Worm (Caenorhabditis elegans) whole organism, L4 larva: ENCODE measurements around the gene rheb-1.

Source experiments
- F37D6.2 ChIP-seq: sonication (generic microtip); optimal IDR thresholded peaks from 2 replicates; lab custom pipeline; 2016; ENCODE audit warnings: mild to moderate bottlenecking, missing genetic modification characterization, missing compliant biosample characterization
- F49E8.2 ChIP-seq: sonication (generic microtip); optimal IDR thresholded peaks from 2 replicates; lab custom pipeline; 2016; ENCODE audit warnings: missing compliant biosample characterization, mild to moderate bottlenecking, missing genetic modification characterization, borderline replicate concordance
- R02D3.7 ChIP-seq: fragments of 150-350 bp; sonication (generic microtip); optimal IDR thresholded peaks from 3 replicates; lab custom pipeline; 2014; ENCODE audit warnings: missing biosample characterization, missing genetic modification characterization
- T26A8.4 ChIP-seq: fragments of 200-800 bp; sonication (Bioruptor generic); IDR thresholded peaks from 2 replicates; pipeline ENCODE4 v1.3.6; 2022; ENCODE audit warnings: missing genetic modification characterization, missing compliant biosample characterization
- ZK337.2 ChIP-seq: fragments of 200-800 bp; sonication (Bioruptor generic); IDR thresholded peaks from 2 replicates; pipeline ENCODE4 v1.3.6; 2022; ENCODE audit warnings: missing genetic modification reagents, missing genetic modification characterization, missing compliant biosample characterization
- ZK546.5 ChIP-seq, 2 experiments: sonication (generic microtip); optimal IDR thresholded peaks; 2 replicates each; lab custom pipeline; 2017; ENCODE audit warnings: missing biosample characterization in 2 of 2, missing genetic modification characterization in 2 of 2
- aha-1 ChIP-seq: fragments of 150-350 bp; peaks from one replicate; lab custom pipeline; 2014; ENCODE audit warnings: missing biosample characterization, missing genetic modification characterization
- ceh-44 ChIP-seq: fragments of 200-800 bp; sonication (Bioruptor generic); IDR thresholded peaks from 2 replicates; pipeline ENCODE4 v1.3.6; 2022; ENCODE audit warnings: missing genetic modification reagents, missing genetic modification characterization, missing compliant biosample characterization
- ces-1 ChIP-seq: fragments of 150-350 bp; sonication (generic microtip); optimal IDR thresholded peaks from 4 replicates; lab custom pipeline; 2014; ENCODE audit warnings: missing biosample characterization, missing genetic modification reagents, missing genetic modification characterization
- cey-2 ChIP-seq: sonication (generic microtip); optimal IDR thresholded peaks from 3 replicates; lab custom pipeline; 2017; ENCODE audit warnings: missing genetic modification characterization, mild to moderate bottlenecking, missing compliant biosample characterization, antibody characterized with exemption, borderline replicate concordance; ENCODE audit not compliant: insufficient read depth
- dmd-8 ChIP-seq: fragments of 200-800 bp; sonication (Bioruptor generic); IDR thresholded peaks from 2 replicates; pipeline ENCODE4 v1.3.6; 2022; ENCODE audit warnings: missing genetic modification characterization, missing compliant biosample characterization
- dve-1 ChIP-seq: sonication (generic microtip); optimal IDR thresholded peaks from 2 replicates; lab custom pipeline; 2017; ENCODE audit warnings: antibody characterized with exemption, mild to moderate bottlenecking, missing genetic modification characterization, missing compliant biosample characterization; ENCODE audit not compliant: insufficient read depth
- egl-27 ChIP-seq: sonication (generic microtip); optimal IDR thresholded peaks from 3 replicates; lab custom pipeline; 2017; ENCODE audit warnings: missing biosample characterization, missing genetic modification reagents, missing genetic modification characterization
- fkh-10 ChIP-seq: fragments of 150-350 bp; optimal IDR thresholded peaks from 2 replicates; lab custom pipeline; 2014; ENCODE audit warnings: missing biosample characterization, missing genetic modification reagents, missing genetic modification characterization
- fos-1 ChIP-seq: fragments of 150-350 bp; optimal IDR thresholded peaks from 2 replicates; lab custom pipeline; 2014; ENCODE audit warnings: missing biosample characterization, missing genetic modification characterization
- hlh-30 ChIP-seq: sonication (generic microtip); optimal IDR thresholded peaks from 2 replicates; lab custom pipeline; 2017; ENCODE audit warnings: antibody characterized with exemption, mild to moderate bottlenecking, missing genetic modification characterization, missing compliant biosample characterization; ENCODE audit not compliant: insufficient read depth
- hmg-1.1 ChIP-seq: fragments of 200-800 bp; sonication (Bioruptor generic); IDR thresholded peaks from 2 replicates; pipeline ENCODE4 v1.3.6; 2022; ENCODE audit warnings: missing genetic modification reagents, missing genetic modification characterization, missing compliant biosample characterization
- lin-1 ChIP-seq: fragments of 200-800 bp; sonication (Bioruptor generic); IDR thresholded peaks from 2 replicates; pipeline ENCODE4 v1.3.6; 2022; ENCODE audit warnings: missing genetic modification reagents, missing genetic modification characterization, missing compliant biosample characterization
- lin-15B ChIP-seq: fragments of 150-350 bp; sonication (generic microtip); optimal IDR thresholded peaks from 3 replicates; lab custom pipeline; 2014; ENCODE audit warnings: missing biosample characterization, missing genetic modification characterization
- lin-29 ChIP-seq: fragments of 200-800 bp; sonication (Bioruptor generic); IDR thresholded peaks from 2 replicates; pipeline ENCODE4 v1.3.6; 2022; ENCODE audit warnings: missing genetic modification reagents, missing genetic modification characterization, missing compliant biosample characterization
- lin-39 ChIP-seq: fragments of 150-350 bp; optimal IDR thresholded peaks from 2 replicates; lab custom pipeline; 2014; ENCODE audit warnings: missing biosample characterization, missing genetic modification reagents, missing genetic modification characterization
- lir-3 ChIP-seq: sonication (generic microtip); optimal IDR thresholded peaks from 2 replicates; lab custom pipeline; 2016; ENCODE audit warnings: mild to moderate bottlenecking, missing genetic modification characterization, missing compliant biosample characterization
- lsy-2 ChIP-seq, 2 experiments: fragments of 150-350 bp in 1 of 2; sonication (generic microtip) in 1 of 2; optimal IDR thresholded peaks; 2 replicates each; lab custom pipeline; 2014 to 2017; ENCODE audit warnings: missing biosample characterization in 2 of 2, missing genetic modification characterization in 2 of 2
- mep-1 ChIP-seq: fragments of 150-350 bp; sonication (generic microtip); optimal IDR thresholded peaks from 3 replicates; lab custom pipeline; 2014; ENCODE audit warnings: missing biosample characterization, missing genetic modification characterization
- mxl-2 ChIP-seq: fragments of 200-800 bp; sonication (Bioruptor generic); conservative IDR thresholded peaks from 2 replicates; pipeline ENCODE4 v1.3.6; 2022; ENCODE audit warnings: missing genetic modification reagents, missing genetic modification characterization, missing compliant biosample characterization
- mxl-3 ChIP-seq: fragments of 200-800 bp; sonication (Bioruptor generic); optimal IDR thresholded peaks from 2 replicates; lab custom pipeline; 2018; ENCODE audit warnings: mild to moderate bottlenecking, missing genetic modification characterization, missing compliant biosample characterization
- nhr-111 ChIP-seq: fragments of 200-800 bp; sonication (Bioruptor generic); optimal IDR thresholded peaks from 2 replicates; lab custom pipeline; 2018; ENCODE audit warnings: mild to moderate bottlenecking, missing genetic modification characterization, missing compliant biosample characterization
- nhr-237 ChIP-seq: sonication (generic microtip); optimal IDR thresholded peaks from 2 replicates; lab custom pipeline; 2017; ENCODE audit warnings: missing biosample characterization, missing genetic modification characterization
- nhr-25 ChIP-seq: sonication (generic microtip); optimal IDR thresholded peaks from 2 replicates; lab custom pipeline; 2017; ENCODE audit warnings: missing genetic modification characterization, mild to moderate bottlenecking, missing compliant biosample characterization, antibody characterized with exemption, moderate library complexity, borderline replicate concordance; ENCODE audit not compliant: insufficient read depth
- nhr-28 ChIP-seq: fragments of 150-350 bp; optimal IDR thresholded peaks from 2 replicates; lab custom pipeline; 2014; ENCODE audit warnings: missing biosample characterization, missing genetic modification characterization
- nhr-42 ChIP-seq: fragments of 200-800 bp; sonication (Bioruptor generic); IDR thresholded peaks from 2 replicates; pipeline ENCODE4 v1.3.6; 2022; ENCODE audit warnings: missing genetic modification characterization, missing compliant biosample characterization
- nhr-48 ChIP-seq: sonication (generic microtip); optimal IDR thresholded peaks from 2 replicates; lab custom pipeline; 2016; ENCODE audit warnings: mild to moderate bottlenecking, missing genetic modification characterization, missing compliant biosample characterization
- php-3 ChIP-seq: fragments of 200-800 bp; sonication (Bioruptor generic); IDR thresholded peaks from 2 replicates; pipeline ENCODE4 v1.3.6; 2022; ENCODE audit warnings: missing genetic modification reagents, missing genetic modification characterization, missing compliant biosample characterization
- rbr-2 ChIP-seq: sonication (generic microtip); optimal IDR thresholded peaks from 2 replicates; lab custom pipeline; 2016; ENCODE audit warnings: missing genotype, missing genetic modification characterization, missing compliant biosample characterization
- saeg-2 ChIP-seq: fragments of 200-800 bp; sonication (Bioruptor generic); IDR thresholded peaks from 2 replicates; pipeline ENCODE4 v1.3.6; 2022; ENCODE audit warnings: missing genetic modification reagents, missing genetic modification characterization, missing compliant biosample characterization
- skn-1 ChIP-seq: fragments of 150-350 bp; optimal IDR thresholded peaks from 2 replicates; lab custom pipeline; 2014; ENCODE audit warnings: missing biosample characterization, missing genetic modification characterization
- spr-3 ChIP-seq: fragments of 200-800 bp; sonication (Bioruptor generic); optimal IDR thresholded peaks from 2 replicates; lab custom pipeline; 2018; ENCODE audit warnings: mild to moderate bottlenecking, missing genetic modification characterization, missing compliant biosample characterization
- tra-1 ChIP-seq: fragments of 200-800 bp; sonication (Bioruptor generic); IDR thresholded peaks from 2 replicates; pipeline ENCODE4 v1.3.6; 2022; ENCODE audit warnings: missing genetic modification reagents, missing genetic modification characterization, missing compliant biosample characterization
- vab-7 ChIP-seq: fragments of 200-800 bp; sonication (Bioruptor generic); IDR thresholded peaks from 2 replicates; pipeline ENCODE4 v1.3.6; 2022; ENCODE audit warnings: missing genetic modification reagents, missing genetic modification characterization, missing compliant biosample characterization
- zag-1 ChIP-seq: fragments of 150-350 bp; optimal IDR thresholded peaks from 2 replicates; lab custom pipeline; 2014; ENCODE audit warnings: missing biosample characterization, missing genetic modification characterization
- zip-11 ChIP-seq: fragments of 200-800 bp; sonication (Bioruptor generic); IDR thresholded peaks from 2 replicates; pipeline ENCODE4 v1.3.6; 2022; ENCODE audit warnings: missing genetic modification characterization, missing compliant biosample characterization

The rheb-1 gene

DNA sequence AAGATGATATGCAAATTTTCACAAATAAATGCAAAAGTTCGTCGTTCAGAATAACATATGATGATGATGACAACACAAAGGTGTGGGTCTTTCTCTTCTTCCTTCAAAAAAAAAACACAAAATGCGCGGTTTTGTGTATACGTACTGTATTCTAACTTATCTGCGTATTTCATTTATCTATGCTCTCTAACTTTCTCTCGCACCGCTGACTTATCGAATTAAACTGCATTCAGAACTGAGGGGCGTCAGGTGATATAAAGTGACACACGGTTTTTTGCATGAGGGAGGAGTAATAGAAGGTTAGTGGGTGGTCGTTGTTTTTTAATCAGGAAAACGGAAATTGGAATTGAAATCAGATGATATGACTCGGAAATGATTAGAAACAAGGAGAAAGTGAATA is 44.4 kb upstream of the rheb-1 start, which contains the start of gene sod-4:
TSS of gene sod-4 (minus strand) at position 109 of the 400 bp plus-strand sequence.
- TF ChIP-seq lin-15B (no peak), dmd-8 (no peak), fkh-10 (GFP tag; lab: Kevin White, UChicago) (no peak), tra-1 (GFP tag; lab: Robert Waterston, UW) (peak; percentile 51; the same call in 1 of the 2 replicates), cey-2 (tag; lab: Kevin White, UChicago) (peak; percentile 36), fos-1 (tag; lab: Kevin White, UChicago) (no peak), hlh-30 (tag; lab: Kevin White, UChicago) (peak; percentile 86), mep-1 (peak; percentile 10), php-3 (GFP tag; lab: Robert Waterston, UW) (no peak), skn-1 (no peak), T26A8.4 (no peak), nhr-25 (tag; lab: Kevin White, UChicago) (no peak), lsy-2 (tag; optimal IDR thresholded peaks at IDR 0.05; lab: Kevin White, UChicago) (no peak), F37D6.2 (tag; lab: Kevin White, UChicago) (no peak), nhr-28 (tag; lab: Kevin White, UChicago) (peak; percentile 56), dve-1 (tag; lab: Kevin White, UChicago) (peak; percentile 55), lin-1 (no peak), ces-1 (GFP tag; lab: Kevin White, UChicago) (no peak), nhr-237 (tag; lab: Kevin White, UChicago) (no peak), mxl-3 (GFP tag; lab: Kevin White, UChicago) (peak; percentile 27), hmg-1.1 (GFP tag; lab: Robert Waterston, UW) (no peak), zip-11 (no peak)

DNA sequence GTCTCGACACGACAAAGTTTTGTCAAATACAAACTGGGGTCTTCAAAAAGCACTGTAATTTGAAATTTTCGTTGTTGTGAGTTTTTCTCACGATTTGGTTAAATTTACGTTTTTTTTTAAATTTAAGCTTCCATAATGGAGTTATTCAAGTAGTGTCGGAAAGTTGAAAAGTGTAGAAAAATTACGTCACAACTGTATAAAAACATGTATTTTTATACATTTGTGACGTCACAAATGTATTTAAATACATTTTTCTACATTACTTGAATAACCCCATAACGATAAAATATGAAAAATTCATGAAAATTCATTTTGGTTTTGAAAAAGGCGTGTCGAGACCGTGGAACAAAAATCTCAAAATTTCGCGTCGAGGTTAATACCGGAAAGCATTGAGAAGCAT is 41.6 kb upstream of the rheb-1 start:
- TF ChIP-seq lin-29 (no peak), ceh-44 (GFP tag; lab: Robert Waterston, UW) (no peak), lir-3 (tag; lab: Kevin White, UChicago) (no peak), rbr-2 (no peak), zag-1 (no peak), nhr-48 (tag; lab: Kevin White, UChicago) (no peak), saeg-2 (GFP tag; lab: Robert Waterston, UW) (no peak), nhr-42 (GFP tag; lab: Robert Waterston, UW) (no peak), nhr-111 (no peak), lin-39 (tag; lab: Kevin White, UChicago) (no peak), R02D3.7 (tag; lab: Kevin White, UChicago) (no peak)
- TF ChIP-seq, all 104 proteins: peak for 0

DNA sequence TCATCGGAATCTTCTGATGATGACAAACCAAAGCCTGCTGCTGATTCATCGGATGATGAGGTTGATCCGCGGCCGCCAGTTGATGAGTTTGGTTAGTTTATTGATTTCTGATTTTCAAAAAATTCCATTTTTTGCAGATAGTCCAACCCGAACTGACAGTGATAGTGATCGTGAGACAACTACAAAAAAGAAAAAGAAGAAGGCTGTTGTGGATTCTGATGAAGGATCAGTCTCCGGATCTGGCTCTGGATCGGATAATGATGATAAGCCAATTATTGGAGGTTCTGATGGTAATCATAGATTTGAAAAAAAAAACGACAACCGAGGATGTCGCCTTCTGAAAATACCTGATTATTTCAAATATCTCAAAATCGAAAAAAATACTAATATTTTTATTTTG is 40.3 kb upstream of the rheb-1 start:
- no peak for TF ChIP-seq mxl-2 (GFP tag; lab: Robert Waterston, UW)
- TF ChIP-seq ZK337.2 (GFP tag; lab: Robert Waterston, UW) = no peak
- no peak for TF ChIP-seq vab-7 (GFP tag; lab: Robert Waterston, UW)
- no peak for TF ChIP-seq egl-27 (tag; lab: Kevin White, UChicago)
- no peak for TF ChIP-seq F49E8.2
- no peak for TF ChIP-seq ZK546.5 (tag; optimal IDR thresholded peaks at IDR 0.05; lab: Kevin White, UChicago)
- TF ChIP-seq spr-3 (GFP tag; lab: Kevin White, UChicago) = no peak
- peak; percentile 64 for TF ChIP-seq aha-1 (tag; lab: Kevin White, UChicago)
